Comparison of ENCODE assay signal across 1 worm cellular context in genomic region chrII:14794935-14795454, ce11.
TF ChIP-seq lines count a peak whose summit lies in the region.

Gene eif-3.B (plus strand): TSS chrII:14795404.

TF ChIP-seq in whole organism, L1 larva, 84 proteins besides CTCF, POLR2A, EP300 and RAD21 (continued from another document):
- TF ChIP-seq alr-1 (tag; optimal IDR thresholded peaks at IDR 0.05; lab: Kevin White, UChicago; ENCODE audit: borderline replicate concordance), result no peak
- peak; percentile 84 to 89 (median 88) for TF ChIP-seq ceh-82 (tag; optimal IDR thresholded peaks at IDR 0.05; lab: Kevin White, UChicago)
- no peak for TF ChIP-seq ets-5 (GFP tag; IDR thresholded peaks at IDR 0.05; lab: Robert Waterston, UW)
- TF ChIP-seq C04F5.9 (tag; optimal IDR thresholded peaks at IDR 0.05; lab: Kevin White, UChicago), result peak; percentile 95
- peak in 1 of 2 experiments; percentile 97 for TF ChIP-seq ztf-11 (tag; optimal IDR thresholded peaks at IDR 0.05; lab: Kevin White, UChicago)
- peak; percentile 70 for TF ChIP-seq ceh-63 (GFP tag; optimal IDR thresholded peaks at IDR 0.05; lab: Kevin White, UChicago)
- peak; percentile 99 for TF ChIP-seq fkh-4 (tag; optimal IDR thresholded peaks at IDR 0.05; lab: Kevin White, UChicago; ENCODE audit: borderline replicate concordance)
- no peak for TF ChIP-seq tlp-1 (tag; optimal IDR thresholded peaks at IDR 0.05; lab: Kevin White, UChicago)
- TF ChIP-seq xbp-1 (tag; optimal IDR thresholded peaks at IDR 0.05; lab: Kevin White, UChicago), result peak; percentile 95
- no peak for TF ChIP-seq pqm-1 (tag; optimal IDR thresholded peaks at IDR 0.05; lab: Kevin White, UChicago)
- TF ChIP-seq unc-130 (tag; optimal IDR thresholded peaks at IDR 0.05; lab: Kevin White, UChicago), result peak; percentile 98
- peak; percentile 99 for TF ChIP-seq dsc-1 (tag; optimal IDR thresholded peaks at IDR 0.05; lab: Kevin White, UChicago)
- TF ChIP-seq nhr-71 (tag; optimal IDR thresholded peaks at IDR 0.05; lab: Kevin White, UChicago), result peak; percentile 98
- peak; percentile 86 for TF ChIP-seq fos-1 (tag; optimal IDR thresholded peaks at IDR 0.05; lab: Kevin White, UChicago)
- peak; percentile 94 for TF ChIP-seq skn-1 (tag; optimal IDR thresholded peaks at IDR 0.05; lab: Kevin White, UChicago)
- TF ChIP-seq efl-1 (optimal IDR thresholded peaks at IDR 0.05; lab: Kevin White, UChicago), result peak; percentile 93 to 98
- TF ChIP-seq efl-1 (GFP tag; optimal IDR thresholded peaks at IDR 0.05 in 1 of 2; lab: Kevin White, UChicago), result peak; percentile 98 to 100
- peak; percentile 94 for TF ChIP-seq ceh-8 (GFP tag; optimal IDR thresholded peaks at IDR 0.05; lab: Kevin White, UChicago)
- peak; percentile 99 for TF ChIP-seq unc-86 (tag; optimal IDR thresholded peaks at IDR 0.05; lab: Kevin White, UChicago)
- TF ChIP-seq nhr-90 (tag; optimal IDR thresholded peaks at IDR 0.05; lab: Kevin White, UChicago; ENCODE audit: poor library complexity), result peak; percentile 99
- TF ChIP-seq zag-1 (tag; optimal IDR thresholded peaks at IDR 0.05; lab: Kevin White, UChicago), result peak; percentile 89
- peak; percentile 96 for TF ChIP-seq pax-3 (tag; optimal IDR thresholded peaks at IDR 0.05; lab: Kevin White, UChicago)
- peak; percentile 98 for TF ChIP-seq snu-23 (GFP tag; optimal IDR thresholded peaks at IDR 0.05; lab: Kevin White, UChicago)
- TF ChIP-seq nhr-76 (tag; optimal IDR thresholded peaks at IDR 0.05; lab: Kevin White, UChicago), result no peak
